Fruit fly (Drosophila melanogaster): ENCODE results near the gene CG3386.

The CG3386 gene

DNA sequence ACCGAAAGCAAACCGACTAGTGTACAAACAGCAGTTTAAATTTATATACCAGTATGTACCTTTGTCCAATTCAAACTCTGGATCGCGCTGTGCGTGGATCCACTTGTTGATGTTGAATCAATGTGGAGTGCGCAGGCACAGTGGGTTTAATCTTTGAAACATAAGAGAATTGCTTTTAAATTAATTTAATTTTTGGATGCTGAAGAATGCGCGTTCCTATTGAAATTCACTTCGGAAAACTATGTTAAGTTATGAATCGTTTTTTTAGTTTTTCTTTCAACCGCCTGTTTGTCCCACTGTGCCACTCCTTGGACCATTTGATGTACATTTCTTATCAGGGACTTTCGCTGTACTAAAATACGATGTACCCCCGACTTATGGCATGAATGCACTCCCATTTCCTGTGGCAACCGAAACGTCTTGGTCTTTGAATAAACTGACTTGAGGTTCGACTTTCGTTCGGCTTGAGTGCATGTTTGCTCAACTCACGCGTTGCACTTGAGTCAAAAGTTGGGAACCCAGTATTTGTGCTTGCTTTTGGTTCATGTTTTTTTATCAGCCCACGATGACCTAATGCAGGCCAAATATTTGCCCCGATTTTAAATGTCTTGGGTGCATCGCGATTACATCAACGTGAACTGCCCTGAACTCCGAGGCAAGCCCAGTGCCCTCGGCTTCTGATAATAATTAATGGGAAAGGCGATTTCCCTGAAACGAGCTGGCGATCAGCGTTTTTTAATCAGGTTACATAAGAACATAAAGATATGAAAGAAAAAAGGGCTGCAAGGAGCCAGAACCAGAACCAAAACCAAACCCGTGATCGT lies 42.5 kb upstream of the CG3386 start (continued):
- TF ChIP-seq NC2β (GFP tag; optimal IDR thresholded peaks at IDR 0.05): peak; percentile 97
- TF ChIP-seq CG4328 (GFP tag; optimal IDR thresholded peaks at IDR 0.05): peak; percentile 75
- TF ChIP-seq grau (tag; optimal IDR thresholded peaks at IDR 0.05): peak; percentile 87
- peak; percentile 68 for TF ChIP-seq HLH54F (GFP tag; optimal IDR thresholded peaks at IDR 0.05)
- peak; percentile 99 for TF ChIP-seq CG33557 (GFP tag; optimal IDR thresholded peaks at IDR 0.05)
- peak; percentile 87 for TF ChIP-seq CG11093 (GFP tag; IDR thresholded peaks at IDR 0.05)
- peak; percentile 26; the same call in 1 of the 3 replicates for TF ChIP-seq Opbp (GFP tag; IDR thresholded peaks at IDR 0.05; ENCODE audit: partially characterized antibody)
- peak; percentile 91 for TF ChIP-seq Mad (GFP tag; optimal IDR thresholded peaks at IDR 0.05)
- TF ChIP-seq crol (GFP tag; IDR thresholded peaks at IDR 0.05): peak; percentile 69
- peak; percentile 90 for TF ChIP-seq repo (GFP tag; optimal IDR thresholded peaks at IDR 0.05)
- peak; percentile 92 for TF ChIP-seq gt (GFP tag; IDR thresholded peaks at IDR 0.05)
- peak; percentile 69 for TF ChIP-seq Myb (GFP tag; optimal IDR thresholded peaks at IDR 0.05)
- TF ChIP-seq ro (GFP tag; IDR thresholded peaks at IDR 0.05): peak; percentile 83; the same call in 1 of the 2 replicates
- peak; percentile 92 for TF ChIP-seq ems (GFP tag; optimal IDR thresholded peaks at IDR 0.05)
- peak; percentile 96 for TF ChIP-seq CG8765 (GFP tag; IDR thresholded peaks at IDR 0.05)
- TF ChIP-seq Lpt (GFP tag; optimal IDR thresholded peaks at IDR 0.05): no peak
- peak; percentile 99 for TF ChIP-seq dmrt11E (tag; optimal IDR thresholded peaks at IDR 0.05)
- peak in 1 of 3 experiments; percentile 74 for TF ChIP-seq Stat92E (GFP tag; optimal IDR thresholded peaks at IDR 0.05)
- peak; percentile 79 for TF ChIP-seq CG31224 (GFP tag; IDR thresholded peaks at IDR 0.05)
- peak; percentile 5 for TF ChIP-seq luna (GFP tag; optimal IDR thresholded peaks at IDR 0.05)
- TF ChIP-seq odd (GFP tag; optimal IDR thresholded peaks at IDR 0.05): peak; percentile 87
- TF ChIP-seq pnt (GFP tag; optimal IDR thresholded peaks at IDR 0.05): peak; percentile 95
- peak; percentile 44 for TF ChIP-seq Ravus (GFP tag; IDR thresholded peaks at IDR 0.05)
- peak; percentile 95 for TF ChIP-seq CG8924 (tag; optimal IDR thresholded peaks at IDR 0.05)
- no peak for TF ChIP-seq amos (GFP tag; IDR thresholded peaks at IDR 0.05; ENCODE audit: partially characterized antibody)
- no peak for TF ChIP-seq cg (GFP tag; optimal IDR thresholded peaks at IDR 0.05)
- no peak for TF ChIP-seq BEAF-32 (GFP tag; optimal IDR thresholded peaks at IDR 0.05)
- TF ChIP-seq CG15514 (GFP tag; optimal IDR thresholded peaks at IDR 0.05): peak; percentile 12
- peak; percentile 99 for TF ChIP-seq CG2202 (tag; optimal IDR thresholded peaks at IDR 0.05)
- no peak for TF ChIP-seq Poxn (GFP tag; IDR thresholded peaks at IDR 0.05)
- peak; percentile 86 for TF ChIP-seq CG12659 (GFP tag; optimal IDR thresholded peaks at IDR 0.05)
- TF ChIP-seq onecut (GFP tag; IDR thresholded peaks at IDR 0.05): peak; percentile 92
- peak; percentile 82 for TF ChIP-seq CG32532 (GFP tag; IDR thresholded peaks at IDR 0.05)
- TF ChIP-seq seq (GFP tag; IDR thresholded peaks at IDR 0.05): peak; percentile 89
- TF ChIP-seq Side (GFP tag; optimal IDR thresholded peaks at IDR 0.05): peak; percentile 93
- peak; percentile 87 for TF ChIP-seq CG10654 (GFP tag; optimal IDR thresholded peaks at IDR 0.05)
- peak; percentile 89 for TF ChIP-seq kay (GFP tag; optimal IDR thresholded peaks at IDR 0.05)
- peak; percentile 74 for TF ChIP-seq corto (GFP tag; optimal IDR thresholded peaks at IDR 0.05)
- no peak for TF ChIP-seq mirr (GFP tag; optimal IDR thresholded peaks at IDR 0.05)
- TF ChIP-seq Rfx (GFP tag; IDR thresholded peaks at IDR 0.05): peak; percentile 82
- TF ChIP-seq Hmx (GFP tag; optimal IDR thresholded peaks at IDR 0.05): peak; percentile 8
- TF ChIP-seq CG10462 (GFP tag; optimal IDR thresholded peaks at IDR 0.05): peak; percentile 94
- peak; percentile 10 to 26 for TF ChIP-seq insv (GFP tag; optimal IDR thresholded peaks at IDR 0.05)
- peak; percentile 41 for TF ChIP-seq bigmax (GFP tag; optimal IDR thresholded peaks at IDR 0.05)
- no peak for TF ChIP-seq Trl (optimal IDR thresholded peaks at IDR 0.05)
- peak; percentile 97 for TF ChIP-seq Trl (GFP tag; optimal IDR thresholded peaks at IDR 0.05)
- TF ChIP-seq Nf-YB (GFP tag; optimal IDR thresholded peaks at IDR 0.05): peak; percentile 80
- TF ChIP-seq lilli (GFP tag; optimal IDR thresholded peaks at IDR 0.05): peak; percentile 86
- peak; percentile 90 for TF ChIP-seq her (GFP tag; optimal IDR thresholded peaks at IDR 0.05)
- peak; percentile 80 for TF ChIP-seq CG7357 (GFP tag; IDR thresholded peaks at IDR 0.05)
